Worm (Caenorhabditis elegans) whole organism, L4/young adult: Measurements from ENCODE around the gene hacd-1.

Experiments
- W03F9.2 ChIP-seq: fragments of 150-350 bp; optimal IDR thresholded peaks from 2 replicates; lab custom pipeline; 2014; ENCODE audit warnings: missing biosample characterization, missing genetic modification characterization
- dao-5 ChIP-seq: sonication (generic microtip); optimal IDR thresholded peaks from 2 replicates; lab custom pipeline; 2016; ENCODE audit warnings: missing genotype, missing genetic modification characterization, moderate library complexity, missing compliant biosample characterization
- him-1 ChIP-seq: sonication (generic microtip); optimal IDR thresholded peaks from 2 replicates; lab custom pipeline; 2016; ENCODE audit warnings: missing genotype, missing genetic modification reagents, missing genetic modification characterization, missing compliant biosample characterization

hacd-1 gene

DNA sequence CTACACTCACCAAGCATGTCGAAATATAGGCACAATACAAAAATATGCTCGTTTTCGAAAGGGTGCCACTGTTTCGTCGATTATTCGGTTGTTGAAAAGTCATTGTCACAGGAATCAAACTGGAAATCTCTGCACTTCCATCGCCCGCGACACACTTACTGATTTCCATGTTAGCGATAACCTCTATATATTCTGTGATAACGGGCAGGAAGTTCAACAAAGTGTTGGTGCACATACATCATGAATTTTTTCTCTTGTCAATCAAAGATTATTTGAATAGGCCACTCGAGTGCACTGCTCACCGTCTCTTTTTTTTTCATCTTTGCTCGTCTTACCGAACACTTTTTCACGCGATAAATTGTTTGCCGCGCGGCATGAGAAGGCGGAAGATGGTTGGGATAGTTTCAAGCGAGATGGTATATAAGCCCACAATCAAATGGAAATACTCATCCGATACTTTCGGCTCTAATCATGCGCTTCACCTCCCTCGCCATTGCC is 4.4 kb downstream of the hacd-1 start, which contains the start of the genes fpn-1.2 and pqn-54:
Gene fpn-1.2, minus strand, starts transcription at position 157 of the 498 bp plus-strand sequence.
Gene pqn-54, plus strand, starts transcription at position 448 of the 498 bp plus-strand sequence.
- TF ChIP-seq dao-5 (no peak), W03F9.2 (no peak), him-1 (tag; lab: Kevin White, UChicago) (no peak)

DNA sequence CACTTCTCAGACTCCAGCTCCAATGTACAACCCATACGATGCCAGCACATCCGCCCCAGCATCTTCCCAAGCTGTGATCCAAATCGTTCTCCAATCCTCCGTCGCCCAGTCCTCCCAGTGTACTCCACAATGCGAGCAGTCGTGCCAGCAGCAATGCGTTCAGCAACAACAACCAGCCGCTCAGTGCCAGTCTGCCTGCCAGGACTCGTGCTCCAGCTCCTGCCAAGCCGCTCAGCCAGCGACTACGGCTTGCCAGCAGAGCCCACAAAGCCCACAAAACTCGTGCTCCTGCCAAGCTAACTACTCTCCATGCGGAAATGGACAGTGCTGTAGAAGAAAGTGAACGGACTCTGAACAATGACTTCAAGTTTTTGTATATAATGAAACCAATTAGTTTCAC is 5.8 kb downstream of the hacd-1 start:
- TF ChIP-seq dao-5: no peak
- no peak for TF ChIP-seq W03F9.2
- TF ChIP-seq him-1 (tag; lab: Kevin White, UChicago): no peak

DNA sequence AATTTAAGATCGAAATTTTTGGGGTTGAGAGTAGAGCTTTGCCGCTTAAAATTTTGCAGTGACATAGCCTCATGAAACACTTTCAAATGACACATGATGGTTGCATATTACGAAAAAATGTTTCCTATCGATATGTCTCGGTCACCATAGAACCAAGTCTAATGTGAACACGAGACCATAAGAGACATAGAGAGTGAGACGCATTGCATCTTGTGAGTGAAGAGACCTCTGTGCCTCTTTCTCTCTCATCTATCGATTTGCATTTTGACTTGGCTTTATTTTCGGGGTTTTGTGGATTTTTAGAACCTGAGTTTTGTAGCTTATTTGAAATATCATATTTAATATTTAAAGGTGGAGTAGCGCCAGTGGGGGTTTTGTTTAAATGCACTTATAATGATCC is 6.8 kb downstream of the hacd-1 start:
- TF ChIP-seq W03F9.2 (no peak), dao-5 (no peak), him-1 (tag; lab: Kevin White, UChicago) (no peak)

DNA sequence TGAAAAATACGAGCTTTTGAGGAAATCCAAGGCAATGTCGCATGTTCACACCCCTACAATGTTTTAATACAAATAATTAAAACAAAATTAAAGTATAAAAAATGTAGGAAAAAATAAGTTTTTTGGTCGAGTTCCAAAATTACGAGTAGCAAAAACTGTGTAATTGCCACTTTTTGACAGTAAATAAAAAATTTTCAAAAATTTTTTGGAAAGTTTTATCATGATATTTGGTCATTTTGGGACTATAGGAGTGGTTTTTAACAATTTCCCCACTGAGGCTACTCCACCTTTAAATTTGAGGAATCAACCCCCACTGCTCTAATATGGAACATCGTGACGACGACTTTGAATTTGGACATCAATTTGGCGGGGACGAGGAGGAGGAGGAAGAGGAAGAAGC is 7.3 kb downstream of the hacd-1 start, which contains the start of gene gid-8:
Gene gid-8, plus strand, starts transcription at position 301 of the 400 bp plus-strand sequence.
- no peak for TF ChIP-seq dao-5
- no peak for TF ChIP-seq W03F9.2
- TF ChIP-seq him-1 (tag; lab: Kevin White, UChicago): no peak

DNA sequence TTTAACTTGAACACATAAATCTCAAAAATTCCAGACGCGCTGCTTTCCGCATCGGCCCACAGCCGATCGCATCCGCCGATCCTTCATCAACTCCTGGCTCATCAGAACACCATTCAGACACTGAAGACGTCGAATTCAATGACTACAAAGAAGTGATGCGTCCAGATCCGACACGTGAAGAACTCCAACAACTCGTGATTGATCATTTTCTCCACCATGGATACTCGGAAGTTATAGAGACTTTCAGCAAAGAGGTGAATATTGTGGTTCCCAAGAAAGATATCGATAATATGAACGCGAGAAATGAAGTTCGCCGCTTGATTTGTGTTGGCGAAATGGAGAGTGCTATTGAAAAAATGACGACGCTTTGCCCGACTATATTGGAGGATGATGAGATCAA is 8.7 kb downstream of the hacd-1 start:
- TF ChIP-seq W03F9.2: no peak
- TF ChIP-seq dao-5: no peak
- no peak for TF ChIP-seq him-1 (tag; lab: Kevin White, UChicago)

DNA sequence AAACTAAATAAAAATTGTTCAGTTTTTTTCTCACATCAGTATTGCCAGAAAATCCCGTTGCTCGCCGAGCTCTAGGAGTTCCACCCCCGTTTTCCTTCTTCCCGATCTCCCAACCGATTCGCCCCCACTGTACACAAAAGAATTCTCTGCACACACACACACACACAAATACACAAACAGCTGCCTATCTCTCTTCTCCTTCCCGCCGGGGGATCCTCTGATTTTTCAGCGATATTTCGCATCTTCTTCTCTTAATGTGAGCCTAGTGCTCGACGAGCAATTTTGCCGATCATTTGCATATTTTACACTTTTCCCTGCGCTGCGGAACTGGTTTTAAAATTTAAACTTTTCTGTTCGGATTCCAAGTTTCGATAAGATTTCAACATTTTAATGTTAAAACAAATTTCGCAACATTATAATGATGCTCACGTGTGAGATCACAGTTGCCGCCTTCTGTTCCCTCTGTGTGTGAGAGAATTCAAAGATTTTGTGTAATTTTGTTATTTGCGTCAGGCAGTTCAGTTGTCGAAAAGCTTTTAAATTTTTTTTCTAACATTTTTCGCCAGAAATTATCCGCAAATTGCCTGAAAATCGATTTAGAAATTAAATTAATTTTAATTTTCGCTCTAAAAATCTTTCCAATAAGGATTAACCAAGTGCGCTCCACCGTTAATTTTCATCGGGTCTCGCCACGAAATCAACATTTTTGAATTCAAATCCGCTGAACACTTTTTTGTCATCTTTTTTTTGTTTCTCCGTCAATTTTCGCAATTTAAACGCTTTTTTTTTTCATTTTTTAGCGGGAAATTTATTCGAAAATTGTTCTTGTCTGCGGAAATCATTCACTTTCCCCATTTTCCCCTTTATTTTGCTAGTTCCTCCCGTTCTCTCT is 11.2 kb downstream of the hacd-1 start:
- no peak for TF ChIP-seq dao-5
- TF ChIP-seq W03F9.2: peak; percentile 45

DNA sequence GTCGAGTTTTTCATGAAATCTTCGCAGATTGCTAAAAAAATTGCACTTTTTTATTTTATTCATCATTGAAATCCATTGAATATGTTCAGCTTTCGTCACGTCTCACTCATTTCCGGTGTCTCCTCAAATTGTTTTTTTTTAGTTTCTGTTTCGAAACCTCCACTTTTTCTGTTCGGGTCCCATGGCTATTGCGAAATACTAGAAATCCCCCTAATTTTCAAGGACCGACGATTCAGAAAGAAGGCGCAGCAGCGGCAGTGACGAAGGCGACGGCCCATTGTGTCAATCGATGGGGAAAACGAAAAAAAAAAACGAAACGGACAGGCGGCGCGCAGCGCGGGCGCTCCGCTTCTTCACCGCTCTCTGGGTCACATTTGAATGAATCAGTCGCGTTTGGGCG is 11.8 kb downstream of the hacd-1 start:
- TF ChIP-seq him-1 (tag; lab: Kevin White, UChicago): no peak
- no peak for TF ChIP-seq W03F9.2
- no peak for TF ChIP-seq dao-5

DNA sequence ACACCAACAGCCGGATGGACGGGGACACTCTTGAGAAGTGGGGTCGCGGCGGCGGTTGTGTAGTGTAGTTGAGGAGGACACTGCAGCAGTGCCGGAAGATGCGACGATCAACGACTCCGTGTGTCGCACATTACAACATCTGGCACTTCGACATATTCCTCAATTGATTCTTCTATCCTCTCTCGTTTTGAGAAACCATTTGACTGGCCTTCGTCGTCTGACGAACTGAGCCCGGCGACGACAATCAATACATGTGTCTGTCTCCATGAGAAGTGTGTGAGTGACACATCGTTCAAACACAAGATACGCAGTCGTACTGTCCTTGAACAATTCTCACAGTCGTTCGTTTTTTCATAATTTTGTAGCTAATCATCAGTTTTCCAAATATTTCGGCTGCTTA is 12.4 kb downstream of the hacd-1 start:
- TF ChIP-seq him-1 (tag; lab: Kevin White, UChicago): no peak
- no peak for TF ChIP-seq dao-5
- no peak for TF ChIP-seq W03F9.2

DNA sequence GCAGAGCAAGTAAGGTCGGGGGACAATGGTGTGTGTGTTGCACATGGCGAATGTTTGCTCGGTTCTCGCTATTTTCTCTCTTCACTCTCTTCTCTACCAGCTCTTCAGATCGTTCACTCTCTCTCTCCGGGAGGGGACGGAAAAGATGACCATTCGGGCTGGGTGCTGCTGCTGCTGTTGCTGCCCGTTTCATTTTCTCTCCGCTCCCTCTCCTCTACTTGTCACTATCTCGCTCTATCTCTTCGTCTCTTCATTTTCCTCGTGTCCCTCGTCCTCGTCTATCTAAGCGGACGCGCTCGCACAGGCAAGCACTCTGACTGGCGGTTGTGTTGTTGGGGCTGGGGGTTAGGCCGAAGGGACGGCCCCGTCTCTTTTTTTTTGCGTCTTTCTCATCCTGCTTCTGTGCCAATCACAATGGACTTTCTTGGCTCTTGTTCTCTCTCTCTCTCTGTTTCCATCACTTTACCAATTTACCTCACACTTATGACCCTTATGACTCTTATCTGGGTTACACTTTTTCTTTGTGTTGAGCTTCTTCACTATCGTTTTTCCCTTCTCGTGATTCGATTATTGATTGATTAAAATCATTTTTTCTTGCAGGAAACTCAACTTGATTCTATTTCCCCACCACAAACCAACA is 14.4 kb downstream of the hacd-1 start, which contains the start of the genes F53E2.2 and unc-60:
Gene F53E2.2, plus strand, starts transcription at position 601 of the 640 bp plus-strand sequence.
Gene unc-60, plus strand, starts transcription at position 601 of the 640 bp plus-strand sequence.
- TF ChIP-seq dao-5 (peak; percentile 54), W03F9.2 (no peak), him-1 (tag; lab: Kevin White, UChicago) (peak; percentile 85)

DNA sequence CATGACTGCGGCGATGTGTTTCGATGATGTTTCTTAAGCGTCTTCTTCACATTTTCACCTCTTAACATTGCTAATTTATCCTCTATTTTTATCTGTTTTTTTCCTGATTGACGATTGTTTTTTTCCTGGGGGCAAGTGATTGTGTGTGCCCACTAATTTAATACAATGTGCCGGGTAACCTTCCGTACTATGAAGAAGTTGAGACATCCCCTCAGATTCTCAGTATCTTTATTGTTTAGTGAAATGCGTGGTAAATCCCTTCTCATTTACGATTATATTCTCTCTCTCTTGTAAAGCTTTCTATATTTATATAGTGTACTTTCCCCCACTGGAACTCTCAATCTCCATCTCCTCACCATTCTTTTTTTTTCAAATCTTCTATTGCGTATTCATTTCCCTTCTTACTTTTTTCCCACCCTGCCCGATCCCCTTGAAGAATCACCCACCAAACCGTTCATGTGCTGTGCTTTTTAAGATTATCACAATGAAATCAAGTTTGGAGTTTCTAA is 16.2 kb downstream of the hacd-1 start:
- TF ChIP-seq dao-5 (no peak), him-1 (tag; lab: Kevin White, UChicago) (no peak), W03F9.2 (no peak)

DNA sequence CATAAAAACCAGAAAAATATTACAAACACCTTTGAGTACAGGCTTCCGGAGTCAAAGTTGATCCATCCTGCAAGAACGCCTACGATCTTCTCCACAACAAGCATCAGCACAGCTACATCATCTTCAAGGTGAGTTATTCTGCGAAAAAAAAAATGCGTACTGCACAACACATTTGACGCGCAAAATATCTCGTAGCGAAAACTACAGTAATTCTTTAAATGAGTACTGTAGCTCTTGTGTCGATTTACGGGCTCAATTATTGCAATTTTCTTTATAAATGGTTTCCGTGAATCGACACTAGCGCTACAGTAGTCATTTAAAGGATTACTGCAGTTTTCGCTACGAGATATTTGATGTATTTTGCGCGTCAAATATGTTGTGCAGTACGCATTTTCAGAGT is 16.7 kb downstream of the hacd-1 start:
- no peak for TF ChIP-seq W03F9.2
- no peak for TF ChIP-seq dao-5
- no peak for TF ChIP-seq him-1 (tag; lab: Kevin White, UChicago)

DNA sequence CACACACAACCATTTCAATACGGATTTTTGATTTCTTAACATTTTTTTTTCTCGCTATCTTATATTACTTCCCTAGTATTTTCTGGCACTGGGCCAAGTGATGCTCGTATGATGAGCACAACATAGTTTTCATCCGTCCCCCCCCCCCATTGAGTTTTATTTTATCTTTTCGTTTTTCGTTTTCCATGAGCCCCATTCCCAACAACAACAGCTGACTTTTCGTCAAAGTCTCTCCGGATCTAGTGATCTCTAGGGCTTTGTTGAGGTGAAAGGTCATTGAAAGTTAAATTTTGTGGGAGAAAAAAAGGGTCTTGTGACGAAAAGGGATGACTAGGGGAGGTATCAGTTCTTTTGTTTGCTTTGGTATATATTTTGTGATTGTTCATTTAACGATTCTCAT is 20.7 kb downstream of the hacd-1 start:
- no peak for TF ChIP-seq him-1 (tag; lab: Kevin White, UChicago)
- TF ChIP-seq W03F9.2: no peak
- TF ChIP-seq dao-5: no peak

DNA sequence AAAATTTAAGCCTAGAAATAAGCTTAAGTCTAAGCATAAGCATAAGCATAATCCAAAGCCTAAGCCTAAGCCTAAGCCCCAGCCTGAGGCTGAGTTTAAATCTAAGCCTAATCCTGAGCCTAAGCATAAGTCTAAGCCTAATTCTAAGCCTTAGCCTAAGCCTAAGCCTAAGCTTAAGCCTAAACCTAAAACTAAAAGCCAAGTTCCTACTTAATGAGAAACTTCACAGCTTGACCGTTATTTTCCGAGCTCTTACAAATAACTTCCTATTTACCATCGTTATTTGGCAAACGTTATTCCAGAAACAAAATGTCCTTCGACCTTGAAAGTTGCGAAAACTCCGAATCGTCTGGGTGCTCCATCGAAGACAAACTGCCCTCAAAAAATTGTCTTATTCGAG is 21.6 kb downstream of the hacd-1 start, which contains the start of gene C38C3.4:
Gene C38C3.4, plus strand, starts transcription at position 301 of the 400 bp plus-strand sequence.
- TF ChIP-seq dao-5 (no peak), him-1 (tag; lab: Kevin White, UChicago) (no peak), W03F9.2 (no peak)

DNA sequence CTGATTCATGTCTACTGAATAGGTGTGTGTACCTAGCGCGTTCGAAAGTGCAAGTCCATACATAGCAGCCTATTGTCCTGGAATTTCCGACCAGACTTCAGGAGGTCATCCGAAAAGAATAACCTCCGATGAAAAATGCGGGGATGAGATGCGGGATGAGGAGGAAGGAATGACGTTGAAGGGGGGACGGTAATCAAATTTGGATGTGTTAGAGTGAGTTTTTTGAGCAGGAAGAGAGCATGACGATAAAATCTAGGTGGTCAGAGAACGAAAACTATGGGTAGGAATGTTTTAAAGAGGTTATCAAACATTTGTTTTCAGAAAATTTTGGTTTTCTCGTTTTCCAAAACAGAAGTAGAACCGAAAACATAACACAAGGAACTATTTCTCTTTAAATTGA is 25.9 kb downstream of the hacd-1 start:
- TF ChIP-seq W03F9.2 (no peak), dao-5 (no peak), him-1 (tag; lab: Kevin White, UChicago) (no peak)
